Worm (Caenorhabditis elegans) whole organism, L4 larva: ENCODE results near the gene tbx-33.

Experiments
- D1046.2 ChIP-seq: fragments of 200-800 bp; sonication (Bioruptor generic); IDR thresholded peaks from 2 replicates; pipeline ENCODE4 v1.3.6; 2022; ENCODE audit warnings: missing genetic modification characterization, missing compliant biosample characterization
- F10B5.3 ChIP-seq: sonication (generic microtip); optimal IDR thresholded peaks from 2 replicates; lab custom pipeline; 2016; ENCODE audit warnings: mild to moderate bottlenecking, missing genetic modification characterization, missing compliant biosample characterization
- F37D6.2 ChIP-seq: sonication (generic microtip); optimal IDR thresholded peaks from 2 replicates; lab custom pipeline; 2016; ENCODE audit warnings: mild to moderate bottlenecking, missing genetic modification characterization, missing compliant biosample characterization
- F44E2.7 ChIP-seq: fragments of 200-800 bp; sonication (Bioruptor generic); IDR thresholded peaks from 2 replicates; pipeline ENCODE4 v2.1.2; 2022; ENCODE audit warnings: missing genetic modification characterization, missing compliant biosample characterization
- F49E8.2 ChIP-seq: sonication (generic microtip); optimal IDR thresholded peaks from 2 replicates; lab custom pipeline; 2016; ENCODE audit warnings: missing compliant biosample characterization, mild to moderate bottlenecking, missing genetic modification characterization, borderline replicate concordance
- T20F7.1 ChIP-seq: fragments of 200-800 bp; sonication (Bioruptor generic); optimal IDR thresholded peaks from 2 replicates; lab custom pipeline; 2018; ENCODE audit warnings: mild to moderate bottlenecking, missing genetic modification characterization, missing compliant biosample characterization
- T26A8.4 ChIP-seq: fragments of 200-800 bp; sonication (Bioruptor generic); IDR thresholded peaks from 2 replicates; pipeline ENCODE4 v1.3.6; 2022; ENCODE audit warnings: missing genetic modification characterization, missing compliant biosample characterization
- Y105C5A.15 ChIP-seq: fragments of 200-800 bp; sonication (Bioruptor generic); IDR thresholded peaks from 2 replicates; pipeline ENCODE4 v1.3.6; 2022; ENCODE audit warnings: missing genetic modification characterization, missing compliant biosample characterization
- ZK337.2 ChIP-seq: fragments of 200-800 bp; sonication (Bioruptor generic); IDR thresholded peaks from 2 replicates; pipeline ENCODE4 v1.3.6; 2022; ENCODE audit warnings: missing genetic modification reagents, missing genetic modification characterization, missing compliant biosample characterization
- ZK546.5 ChIP-seq, 2 experiments: sonication (generic microtip); optimal IDR thresholded peaks; 2 replicates each; lab custom pipeline; 2017; ENCODE audit warnings: missing biosample characterization in 2 of 2, missing genetic modification characterization in 2 of 2
- aha-1 ChIP-seq: fragments of 150-350 bp; peaks from one replicate; lab custom pipeline; 2014; ENCODE audit warnings: missing biosample characterization, missing genetic modification characterization
- aly-2 ChIP-seq: sonication (generic microtip); optimal IDR thresholded peaks from 2 replicates; lab custom pipeline; 2018; ENCODE audit warnings: missing biosample characterization, missing genetic modification characterization
- ama-1 ChIP-seq: fragments of 150-350 bp; optimal IDR thresholded peaks from 2 replicates; lab custom pipeline; 2014; ENCODE audit warnings: inconsistent platforms, mixed read lengths
- arid-1 ChIP-seq: fragments of 200-800 bp; sonication (Bioruptor generic); conservative IDR thresholded peaks from 2 replicates; pipeline ENCODE4 v1.3.6; 2022; ENCODE audit warnings: missing genetic modification reagents, missing genetic modification characterization, missing compliant biosample characterization
- ceh-20 ChIP-seq: fragments of 200-800 bp; sonication (Bioruptor generic); IDR thresholded peaks from 2 replicates; pipeline ENCODE4 v1.3.6; 2022; ENCODE audit warnings: missing genetic modification reagents, missing genetic modification characterization, missing compliant biosample characterization
- ceh-28 ChIP-seq: fragments of 150-350 bp; optimal IDR thresholded peaks from 2 replicates; lab custom pipeline; 2014; ENCODE audit warnings: missing biosample characterization, missing genetic modification reagents, missing genetic modification characterization
- daf-16 ChIP-seq, 3 experiments: sonication (generic microtip); optimal IDR thresholded peaks; 2 replicates each; lab custom pipeline; 2016 to 2017; ENCODE audit warnings: missing genetic modification characterization in 3 of 3, missing genetic modification reagents in 3 of 3, mild to moderate bottlenecking in 2 of 3, missing compliant biosample characterization in 2 of 3, missing biosample characterization in 1 of 3, moderate library complexity in 1 of 3
- dmd-9 ChIP-seq: fragments of 200-800 bp; sonication (Bioruptor generic); IDR thresholded peaks from 2 replicates; pipeline ENCODE4 v1.3.6; 2022; ENCODE audit warnings: missing genetic modification reagents, missing genetic modification characterization, missing compliant biosample characterization
- dpl-1 ChIP-seq: fragments of 150-350 bp; optimal IDR thresholded peaks from 2 replicates; lab custom pipeline; 2014; ENCODE audit warnings: missing biosample characterization, missing genetic modification reagents, missing genetic modification characterization
- duxl-1 ChIP-seq: sonication (generic microtip); optimal IDR thresholded peaks from 2 replicates; lab custom pipeline; 2016; ENCODE audit warnings: mild to moderate bottlenecking, missing genetic modification characterization, moderate library complexity, missing compliant biosample characterization; ENCODE audit not compliant: poor library complexity
- dve-1 ChIP-seq: sonication (generic microtip); optimal IDR thresholded peaks from 2 replicates; lab custom pipeline; 2017; ENCODE audit warnings: antibody characterized with exemption, mild to moderate bottlenecking, missing genetic modification characterization, missing compliant biosample characterization; ENCODE audit not compliant: insufficient read depth
- hif-1 ChIP-seq, 2 experiments: sonication (generic microtip); optimal IDR thresholded peaks; 2 replicates each; lab custom pipeline; 2016 to 2017; ENCODE audit warnings: missing compliant biosample characterization in 2 of 2, missing genetic modification characterization in 2 of 2, missing genetic modification reagents in 2 of 2, missing genotype in 2 of 2, mild to moderate bottlenecking in 1 of 2
- hmg-1.1 ChIP-seq: fragments of 200-800 bp; sonication (Bioruptor generic); IDR thresholded peaks from 2 replicates; pipeline ENCODE4 v1.3.6; 2022; ENCODE audit warnings: missing genetic modification reagents, missing genetic modification characterization, missing compliant biosample characterization
- lin-13 ChIP-seq: fragments of 150-350 bp; optimal IDR thresholded peaks from 2 replicates; lab custom pipeline; 2014; ENCODE audit warnings: missing biosample characterization, missing genetic modification reagents, missing genetic modification characterization
- lin-15B ChIP-seq: fragments of 150-350 bp; sonication (generic microtip); optimal IDR thresholded peaks from 3 replicates; lab custom pipeline; 2014; ENCODE audit warnings: missing biosample characterization, missing genetic modification characterization
- lin-39 ChIP-seq: fragments of 150-350 bp; optimal IDR thresholded peaks from 2 replicates; lab custom pipeline; 2014; ENCODE audit warnings: missing biosample characterization, missing genetic modification reagents, missing genetic modification characterization
- lir-3 ChIP-seq: sonication (generic microtip); optimal IDR thresholded peaks from 2 replicates; lab custom pipeline; 2016; ENCODE audit warnings: mild to moderate bottlenecking, missing genetic modification characterization, missing compliant biosample characterization
- madf-5 ChIP-seq, 2 experiments: fragments of 200-800 bp; sonication (Bioruptor generic); IDR thresholded peaks; 2 replicates each; pipeline ENCODE4 v1.3.6; 2022; ENCODE audit warnings: missing compliant biosample characterization in 2 of 2, missing genetic modification characterization in 2 of 2
- madf-9 ChIP-seq: fragments of 200-800 bp; sonication (Bioruptor generic); conservative IDR thresholded peaks from 2 replicates; pipeline ENCODE4 v1.3.6; 2022; ENCODE audit warnings: missing genetic modification reagents, missing genetic modification characterization, missing compliant biosample characterization
- mdl-1 ChIP-seq, 2 experiments: fragments of 150-350 bp in 1 of 2; sonication (generic microtip) in 1 of 2; optimal IDR thresholded peaks; 2 replicates each; lab custom pipeline; 2014 to 2017; ENCODE audit warnings: missing biosample characterization in 2 of 2, missing genetic modification characterization in 2 of 2
- mes-2 ChIP-seq: sonication (generic microtip); optimal IDR thresholded peaks from 2 replicates; lab custom pipeline; 2016; ENCODE audit warnings: missing genotype, mild to moderate bottlenecking, missing genetic modification characterization, missing compliant biosample characterization; ENCODE audit not compliant: poor library complexity, severe bottlenecking
- mxl-2 ChIP-seq: fragments of 200-800 bp; sonication (Bioruptor generic); conservative IDR thresholded peaks from 2 replicates; pipeline ENCODE4 v1.3.6; 2022; ENCODE audit warnings: missing genetic modification reagents, missing genetic modification characterization, missing compliant biosample characterization
- mxl-3 ChIP-seq: fragments of 200-800 bp; sonication (Bioruptor generic); optimal IDR thresholded peaks from 2 replicates; lab custom pipeline; 2018; ENCODE audit warnings: mild to moderate bottlenecking, missing genetic modification characterization, missing compliant biosample characterization
- nhr-102 ChIP-seq: sonication (generic microtip); optimal IDR thresholded peaks from 2 replicates; lab custom pipeline; 2016; ENCODE audit warnings: mild to moderate bottlenecking, missing genetic modification characterization, moderate library complexity, missing compliant biosample characterization
- nhr-237 ChIP-seq: sonication (generic microtip); optimal IDR thresholded peaks from 2 replicates; lab custom pipeline; 2017; ENCODE audit warnings: missing biosample characterization, missing genetic modification characterization
- nhr-28 ChIP-seq: fragments of 150-350 bp; optimal IDR thresholded peaks from 2 replicates; lab custom pipeline; 2014; ENCODE audit warnings: missing biosample characterization, missing genetic modification characterization
- nhr-6 ChIP-seq: fragments of 150-350 bp; optimal IDR thresholded peaks from 2 replicates; lab custom pipeline; 2014; ENCODE audit warnings: missing biosample characterization, missing genetic modification characterization
- nhr-76 ChIP-seq: fragments of 150-350 bp; optimal IDR thresholded peaks from 2 replicates; lab custom pipeline; 2014; ENCODE audit warnings: missing biosample characterization, missing genetic modification characterization
- pha-4 ChIP-seq, 2 experiments: fragments of 150-350 bp in 1 of 2; fragments of 200-800 bp in 1 of 2; sonication (Bioruptor generic) in 1 of 2; IDR thresholded peaks in 1 of 2; optimal IDR thresholded peaks in 1 of 2; 2 replicates each; pipeline versions ENCODE4 v1.3.6 to Lab custom; 2014 to 2022; ENCODE audit warnings: missing genetic modification characterization in 2 of 2, missing genetic modification reagents in 2 of 2, missing biosample characterization in 1 of 2, missing compliant biosample characterization in 1 of 2
- rbr-2 ChIP-seq: sonication (generic microtip); optimal IDR thresholded peaks from 2 replicates; lab custom pipeline; 2016; ENCODE audit warnings: missing genotype, missing genetic modification characterization, missing compliant biosample characterization
- snpc-4 ChIP-seq: fragments of 150-350 bp; optimal IDR thresholded peaks from 2 replicates; lab custom pipeline; 2014; ENCODE audit warnings: missing biosample characterization, missing genetic modification characterization
- spr-1 ChIP-seq: sonication (generic microtip); optimal IDR thresholded peaks from 2 replicates; lab custom pipeline; 2016; ENCODE audit warnings: mild to moderate bottlenecking, missing genetic modification characterization, missing compliant biosample characterization
- tag-97 ChIP-seq: fragments of 200-800 bp; sonication (Bioruptor generic); IDR thresholded peaks from 2 replicates; pipeline ENCODE4 v1.3.6; 2022; ENCODE audit warnings: missing genetic modification characterization, missing compliant biosample characterization
- tra-1 ChIP-seq: fragments of 200-800 bp; sonication (Bioruptor generic); IDR thresholded peaks from 2 replicates; pipeline ENCODE4 v1.3.6; 2022; ENCODE audit warnings: missing genetic modification reagents, missing genetic modification characterization, missing compliant biosample characterization
- unc-62 ChIP-seq, 3 experiments: fragments of 150-350 bp in 1 of 3; sonication (generic microtip); optimal IDR thresholded peaks in 2 of 3; peaks in 1 of 3; 1 replicate in 1 of 3; 2 replicates in 2 of 3; lab custom pipeline; 2014 to 2017; ENCODE audit warnings: missing biosample characterization in 3 of 3, missing genetic modification characterization in 3 of 3, missing genetic modification reagents in 3 of 3, missing genotype in 1 of 3
- vab-7 ChIP-seq: fragments of 200-800 bp; sonication (Bioruptor generic); IDR thresholded peaks from 2 replicates; pipeline ENCODE4 v1.3.6; 2022; ENCODE audit warnings: missing genetic modification reagents, missing genetic modification characterization, missing compliant biosample characterization
- zfp-2 ChIP-seq: sonication (generic microtip); optimal IDR thresholded peaks from 2 replicates; lab custom pipeline; 2016; ENCODE audit warnings: mild to moderate bottlenecking, missing genetic modification characterization, missing compliant biosample characterization
- zip-2 ChIP-seq: fragments of 150-350 bp; optimal IDR thresholded peaks from 2 replicates; lab custom pipeline; 2014; ENCODE audit warnings: missing biosample characterization, missing genetic modification characterization
- ztf-7 ChIP-seq: fragments of 150-350 bp; optimal IDR thresholded peaks from 2 replicates; lab custom pipeline; 2014; ENCODE audit warnings: missing biosample characterization, missing genetic modification characterization

tbx-33 gene

DNA sequence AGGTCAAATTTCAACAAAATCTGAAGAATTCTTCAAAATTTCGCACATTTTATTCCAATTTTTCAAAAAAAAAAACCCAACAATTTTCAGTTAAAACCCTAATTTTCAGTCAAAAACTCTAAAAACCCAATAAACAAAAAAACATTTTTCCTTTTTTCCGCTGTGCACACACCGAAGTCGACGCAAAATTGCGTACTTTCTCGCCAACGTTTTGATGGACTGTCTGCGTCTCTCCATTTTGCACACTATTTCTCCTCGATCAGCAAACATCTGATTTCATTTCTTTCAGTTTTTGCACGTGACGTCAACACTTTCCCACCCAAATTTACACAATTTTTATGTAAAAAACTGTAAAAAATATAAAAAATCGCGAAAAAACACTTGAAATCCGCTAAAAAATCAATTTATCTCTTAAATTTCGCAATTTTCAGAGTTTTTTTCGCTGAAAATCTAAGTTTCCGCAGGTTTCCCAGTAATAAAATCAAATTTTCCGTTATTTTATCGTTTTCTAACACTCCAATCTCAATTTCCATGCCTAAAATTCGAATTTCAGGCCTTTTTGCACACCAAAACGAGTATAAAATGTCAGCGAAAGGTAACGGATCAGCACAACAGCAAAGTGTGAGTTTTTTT is 20.7 kb upstream of the tbx-33 start, which contains the start of gene crh-1:
crh-1 (plus strand) TSS at position 583 of the 633 bp plus-strand sequence.
- TF ChIP-seq mxl-2 (GFP tag; lab: Robert Waterston, UW): no peak
- TF ChIP-seq mdl-1 (tag; optimal IDR thresholded peaks at IDR 0.05; lab: Kevin White, UChicago): peak in 1 of 2 experiments; percentile 62
- TF ChIP-seq nhr-237: no peak
- TF ChIP-seq dmd-9 (GFP tag; lab: Robert Waterston, UW): 0 out of 2 replicates have a peak, but pooled peaks have one; percentile 58
- TF ChIP-seq arid-1 (GFP tag; lab: Robert Waterston, UW): no peak
- no peak for TF ChIP-seq lin-15B (tag; lab: Kevin White, UChicago)
- peak; percentile 47; the same call in 1 of the 2 replicates for TF ChIP-seq ceh-20 (GFP tag; lab: Robert Waterston, UW)
- no peak for TF ChIP-seq zfp-2 (tag; lab: Kevin White, UChicago)
- peak; percentile 83 for TF ChIP-seq dve-1 (tag; lab: Kevin White, UChicago)
- TF ChIP-seq Y105C5A.15: no peak
- no peak for TF ChIP-seq nhr-76
- peak; percentile 69 for TF ChIP-seq lin-13 (GFP tag; lab: Kevin White, UChicago)
- no peak for TF ChIP-seq madf-9 (GFP tag; lab: Robert Waterston, UW)
- peak in 1 of 2 experiments; percentile 55 for TF ChIP-seq hif-1 (tag; optimal IDR thresholded peaks at IDR 0.05; lab: Kevin White, UChicago)
- TF ChIP-seq dpl-1 (GFP tag; lab: Kevin White, UChicago): peak; percentile 76
- no peak for TF ChIP-seq vab-7 (GFP tag; lab: Robert Waterston, UW)
- no peak for TF ChIP-seq ceh-28
- peak; percentile 52 for TF ChIP-seq T26A8.4 (GFP tag; lab: Robert Waterston, UW)
- TF ChIP-seq tag-97 (GFP tag; lab: Robert Waterston, UW): no peak
- TF ChIP-seq aha-1 (tag; lab: Kevin White, UChicago): peak; percentile 99
- TF ChIP-seq madf-5 (GFP tag; IDR thresholded peaks at IDR 0.05; lab: Robert Waterston, UW): no peak
- peak; percentile 60 for TF ChIP-seq nhr-28
- no peak for TF ChIP-seq F37D6.2 (tag; lab: Kevin White, UChicago)
- no peak for TF ChIP-seq tra-1
- TF ChIP-seq T20F7.1 (GFP tag; lab: Kevin White, UChicago): no peak
- no peak for TF ChIP-seq aly-2 (tag; lab: Kevin White, UChicago)
- TF ChIP-seq snpc-4: no peak
- no peak for TF ChIP-seq F44E2.7 (GFP tag; lab: Robert Waterston, UW)
- TF ChIP-seq duxl-1 (tag; lab: Kevin White, UChicago): peak; percentile 45
- no peak for TF ChIP-seq zip-2 (tag; lab: Kevin White, UChicago)
- 0 out of 2 replicates have a peak, but pooled peaks have one; percentile 60 for TF ChIP-seq pha-4 (GFP tag; IDR thresholded peaks at IDR 0.05; lab: Robert Waterston, UW)
- peak; percentile 57 for TF ChIP-seq pha-4 (tag; optimal IDR thresholded peaks at IDR 0.05; lab: Kevin White, UChicago)
- TF ChIP-seq rbr-2 (tag; lab: Kevin White, UChicago): peak; percentile 61
- TF ChIP-seq lin-39 (tag; lab: Kevin White, UChicago): no peak
- no peak for TF ChIP-seq ZK337.2 (GFP tag; lab: Robert Waterston, UW)
- TF ChIP-seq spr-1 (tag; lab: Kevin White, UChicago): peak; percentile 45
- peak in 1 of 2 experiments; percentile 35 for TF ChIP-seq daf-16 (GFP tag; optimal IDR thresholded peaks at IDR 0.05; lab: Kevin White, UChicago)
- peak; percentile 86 for TF ChIP-seq daf-16 (tag; optimal IDR thresholded peaks at IDR 0.05; lab: Kevin White, UChicago)
- peak; percentile 61 for TF ChIP-seq hmg-1.1 (GFP tag; lab: Robert Waterston, UW)
- TF ChIP-seq nhr-102 (tag; lab: Kevin White, UChicago): peak; percentile 63
- TF ChIP-seq F10B5.3: no peak
- no peak for TF ChIP-seq ZK546.5 (tag; optimal IDR thresholded peaks at IDR 0.05; lab: Kevin White, UChicago)
- no peak for TF ChIP-seq D1046.2
- no peak for TF ChIP-seq F49E8.2 (tag; lab: Kevin White, UChicago)
- TF ChIP-seq ama-1: no peak
- peak; percentile 79 for TF ChIP-seq mes-2
- no peak for TF ChIP-seq nhr-6 (tag; lab: Kevin White, UChicago)
- peak in 1 of 2 experiments; percentile 10 for TF ChIP-seq unc-62 (GFP tag; optimal IDR thresholded peaks at IDR 0.05 in 1 of 2; lab: Kevin White, UChicago)
- no peak for TF ChIP-seq unc-62 (tag; optimal IDR thresholded peaks at IDR 0.05; lab: Kevin White, UChicago)
- TF ChIP-seq mxl-3: peak; percentile 33
- no peak for TF ChIP-seq lir-3 (tag; lab: Kevin White, UChicago)
- TF ChIP-seq ztf-7 (tag; lab: Kevin White, UChicago): peak; percentile 58
